Fruit fly (Drosophila melanogaster) Kc167 (cell line): ENCODE results near the gene Sdhaf3.

Experiments
- Myc ChIP-seq: fragments of >200 bp; optimal IDR thresholded peaks from 2 replicates; lab custom pipeline; 2017; ENCODE audit warnings: missing external identifiers
- Sin3A ChIP-seq: fragments of >200 bp; optimal IDR thresholded peaks from 2 replicates; lab custom pipeline; 2018; ENCODE audit warnings: missing external identifiers
- h ChIP-seq: fragments of >200 bp; optimal IDR thresholded peaks from 3 replicates; lab custom pipeline; 2018; ENCODE audit warnings: missing external identifiers
- insv ChIP-seq: fragments of >200 bp; optimal IDR thresholded peaks from 3 replicates; lab custom pipeline; 2018; ENCODE audit warnings: missing external identifiers
- psq ChIP-seq: fragments of >200 bp; optimal IDR thresholded peaks from 2 replicates; lab custom pipeline; 2017; ENCODE audit warnings: missing external identifiers
- ttk ChIP-seq: sonication (Bioruptor generic); optimal IDR thresholded peaks from 2 replicates; lab custom pipeline; 2017; ENCODE audit warnings: missing external identifiers

Gene Sdhaf3

DNA sequence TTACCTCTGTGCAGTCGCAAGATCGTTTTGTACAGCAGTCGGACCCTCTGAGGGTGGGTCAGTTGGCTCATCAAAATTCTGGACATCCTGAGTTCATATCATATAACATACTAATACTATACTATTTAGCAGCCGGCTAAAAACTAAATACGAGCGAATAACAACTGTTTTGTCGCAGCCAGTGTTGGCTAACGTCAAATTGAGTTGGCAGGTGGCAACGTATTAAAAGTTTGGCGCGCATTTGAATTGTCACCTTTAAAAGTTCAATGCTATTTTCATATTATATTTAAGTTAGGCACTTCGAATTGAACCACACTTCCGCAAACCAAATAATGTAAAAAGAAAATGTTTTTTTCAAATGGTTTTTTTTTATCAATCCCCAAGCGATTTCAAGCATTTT, at the start of gene Sdhaf3:
Sdhaf3 (minus strand) TSS at position 177 of the 400 bp plus-strand sequence.
- TF ChIP-seq Sin3A, result no peak
- TF ChIP-seq Myc (lab: Kevin White, UChicago), result no peak
- TF ChIP-seq psq (lab: Kevin White, UChicago), result no peak
- no peak for TF ChIP-seq ttk (lab: Kevin White, UChicago)
- no peak for TF ChIP-seq insv (lab: Kevin White, UChicago)
- TF ChIP-seq h (lab: Kevin White, UChicago), result no peak

DNA sequence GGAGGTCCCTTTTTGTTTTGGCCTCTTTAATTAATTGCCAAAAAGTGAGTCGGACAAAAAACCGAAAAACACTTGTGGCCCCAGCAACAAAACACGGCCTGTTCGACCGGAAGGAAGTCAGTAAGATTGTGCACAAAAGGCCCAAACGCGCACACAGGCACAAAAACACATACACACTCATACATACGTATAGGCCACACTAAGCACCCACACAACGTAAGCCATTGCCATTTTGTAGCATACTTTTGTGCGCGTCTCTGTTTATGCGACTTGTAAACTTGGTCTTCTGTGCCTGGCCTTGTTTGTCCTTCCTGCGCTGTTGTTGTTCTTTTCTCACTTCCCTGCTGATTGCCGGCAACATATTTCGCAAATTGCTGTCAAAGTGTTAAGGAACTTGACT, 48.2 kb upstream of the Sdhaf3 start:
- TF ChIP-seq h (lab: Kevin White, UChicago) (no peak), insv (lab: Kevin White, UChicago) (no peak), psq (lab: Kevin White, UChicago) (no peak), Myc (lab: Kevin White, UChicago) (no peak), ttk (lab: Kevin White, UChicago) (no peak), Sin3A (no peak)

DNA sequence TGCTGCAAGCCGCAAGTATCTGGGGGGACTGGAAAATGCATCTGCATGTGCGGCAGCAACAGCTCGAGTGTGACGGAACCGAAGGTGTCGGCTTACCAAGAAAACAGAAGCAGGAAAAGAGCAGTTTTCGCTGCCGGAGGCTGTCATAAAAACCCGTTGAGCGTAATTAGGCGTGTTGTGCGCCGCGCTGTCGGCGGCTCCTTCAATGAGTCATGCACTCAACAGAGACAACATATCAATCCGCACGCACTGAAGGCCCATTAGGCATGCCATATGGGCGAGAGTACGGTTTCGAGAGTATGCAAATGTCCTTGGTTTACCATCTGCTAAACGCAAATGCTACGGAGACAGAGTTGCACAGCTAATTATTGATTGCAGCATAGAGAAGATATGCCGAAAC, 46.2 kb upstream of the Sdhaf3 start:
- TF ChIP-seq h (lab: Kevin White, UChicago) (no peak), ttk (lab: Kevin White, UChicago) (no peak), insv (lab: Kevin White, UChicago) (no peak), Myc (lab: Kevin White, UChicago) (no peak), Sin3A (no peak), psq (lab: Kevin White, UChicago) (no peak)

DNA sequence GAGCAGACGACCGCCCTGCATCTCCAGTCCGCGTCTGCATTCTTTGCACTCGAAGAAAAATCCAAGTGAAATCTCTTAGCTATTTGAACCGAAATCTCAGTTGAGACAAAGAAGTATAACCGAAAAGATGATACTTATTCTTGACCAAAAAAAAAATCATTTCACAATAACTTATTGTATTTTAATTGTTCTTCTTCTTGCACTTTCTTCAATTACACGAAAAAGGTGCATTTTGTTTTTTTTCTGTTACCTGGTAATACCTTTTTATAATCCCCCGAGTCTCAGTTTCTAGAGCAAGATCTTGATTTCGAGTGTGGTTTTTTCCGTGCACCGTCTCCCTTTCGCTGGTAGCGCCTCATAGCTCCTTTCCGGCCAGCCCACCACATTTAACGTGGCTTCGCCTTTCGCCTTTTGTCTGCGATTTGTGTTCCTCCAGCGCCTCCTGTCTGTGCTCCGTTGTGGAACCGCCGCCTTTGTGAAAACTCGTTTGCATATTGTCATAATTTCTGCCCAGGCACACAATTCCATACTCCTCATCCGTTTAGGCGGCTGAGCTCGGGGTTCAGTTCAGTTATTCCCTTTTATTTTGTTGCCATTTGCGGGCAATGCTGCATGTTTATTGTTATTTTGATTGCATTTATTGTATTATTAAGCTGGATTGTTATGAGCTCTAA, 44.6 kb upstream of the Sdhaf3 start:
- TF ChIP-seq Myc (lab: Kevin White, UChicago) (no peak), Sin3A (no peak), insv (lab: Kevin White, UChicago) (no peak), ttk (lab: Kevin White, UChicago) (no peak), psq (lab: Kevin White, UChicago) (no peak), h (lab: Kevin White, UChicago) (no peak)

DNA sequence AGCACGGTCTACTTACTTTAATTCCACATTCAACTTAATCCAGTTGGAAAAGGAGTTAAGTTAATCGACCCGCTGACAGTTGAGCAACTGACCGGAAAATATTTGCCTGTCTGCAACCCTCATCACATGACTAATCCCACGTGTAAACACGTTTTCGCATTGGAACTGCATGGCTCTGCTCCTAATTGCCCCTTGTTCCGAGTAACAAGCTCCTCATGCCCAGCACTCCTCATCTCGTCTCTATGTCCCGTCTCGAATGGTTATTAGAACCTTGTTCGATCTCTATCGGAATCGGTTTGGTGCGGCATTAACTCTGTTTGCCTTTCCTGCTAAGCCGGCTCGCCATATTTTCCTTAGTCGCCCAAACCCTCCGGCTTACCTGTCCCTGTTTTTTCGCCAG, 44.0 kb upstream of the Sdhaf3 start:
- TF ChIP-seq Myc (lab: Kevin White, UChicago) (no peak), insv (lab: Kevin White, UChicago) (no peak), h (lab: Kevin White, UChicago) (no peak), ttk (lab: Kevin White, UChicago) (no peak), psq (lab: Kevin White, UChicago) (no peak), Sin3A (no peak)

DNA sequence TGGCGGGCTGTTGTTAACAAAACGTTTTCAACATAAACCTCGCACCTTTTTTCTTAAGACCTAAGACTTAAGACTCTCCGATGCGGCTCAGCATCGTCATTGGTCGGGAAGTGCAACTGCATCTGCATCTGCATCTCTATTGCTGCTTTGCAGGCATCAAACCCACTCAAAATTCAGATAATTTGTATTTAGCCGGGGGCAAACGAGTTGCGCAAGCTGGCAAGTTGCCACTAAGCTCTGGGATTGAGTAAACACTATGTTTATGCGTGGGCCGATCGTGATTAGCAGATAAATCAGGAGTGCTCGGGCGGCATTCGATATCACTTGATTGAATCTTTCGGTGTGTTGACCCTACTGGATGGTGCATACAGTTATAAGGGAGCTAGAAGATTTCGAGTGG, 43.3 kb upstream of the Sdhaf3 start:
- TF ChIP-seq Sin3A (no peak), psq (lab: Kevin White, UChicago) (no peak), ttk (lab: Kevin White, UChicago) (no peak), h (lab: Kevin White, UChicago) (no peak), Myc (lab: Kevin White, UChicago) (no peak), insv (lab: Kevin White, UChicago) (no peak)

DNA sequence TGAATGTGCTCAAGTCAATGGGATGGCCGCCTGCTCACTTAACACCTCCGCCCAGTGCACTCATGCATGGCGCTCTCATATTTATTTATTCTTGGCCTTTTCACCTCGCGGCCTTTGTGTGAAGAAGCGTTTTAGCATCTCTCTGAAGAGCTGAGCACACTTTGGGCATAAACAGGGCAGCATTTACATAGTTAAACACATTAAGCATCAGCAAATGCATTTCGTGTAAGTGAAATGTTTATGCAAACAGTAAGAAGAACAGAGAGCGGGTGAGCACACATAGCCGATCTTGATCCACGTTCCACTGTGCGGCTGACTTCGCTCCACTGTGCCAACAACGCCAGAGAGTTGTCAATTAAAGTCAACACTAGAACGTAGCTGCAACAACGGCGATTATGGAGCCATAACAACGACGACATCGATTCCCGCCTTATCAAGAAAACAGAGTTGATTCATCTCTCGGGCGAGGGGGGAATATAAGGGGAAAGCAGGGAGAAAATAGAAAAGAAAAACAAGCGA, 42.4 kb upstream of the Sdhaf3 start:
- TF ChIP-seq psq (lab: Kevin White, UChicago) (no peak), Myc (lab: Kevin White, UChicago) (no peak), h (lab: Kevin White, UChicago) (no peak), insv (lab: Kevin White, UChicago) (no peak), Sin3A (no peak), ttk (lab: Kevin White, UChicago) (no peak)

DNA sequence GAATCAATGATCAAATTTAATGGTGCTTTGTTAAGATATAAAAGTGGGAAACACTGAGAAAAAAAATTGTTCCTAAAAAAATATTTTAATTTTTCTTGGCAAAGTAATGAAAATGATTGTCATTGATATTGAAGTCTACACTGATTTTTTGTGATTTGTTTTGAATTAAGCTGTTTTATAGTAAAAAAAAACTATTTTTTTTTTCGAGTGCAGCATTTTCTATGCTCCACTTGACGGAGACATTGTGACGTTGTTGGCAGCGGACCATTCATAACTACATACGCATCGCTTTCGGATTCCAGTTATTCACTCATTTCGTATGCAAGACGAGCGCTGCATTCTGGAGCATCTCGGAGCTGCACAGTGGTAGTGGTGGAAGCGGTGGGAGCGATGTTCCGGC, 41.9 kb upstream of the Sdhaf3 start:
- TF ChIP-seq h (lab: Kevin White, UChicago) (no peak), Myc (lab: Kevin White, UChicago) (no peak), psq (lab: Kevin White, UChicago) (no peak), ttk (lab: Kevin White, UChicago) (no peak), Sin3A (no peak), insv (lab: Kevin White, UChicago) (no peak)

DNA sequence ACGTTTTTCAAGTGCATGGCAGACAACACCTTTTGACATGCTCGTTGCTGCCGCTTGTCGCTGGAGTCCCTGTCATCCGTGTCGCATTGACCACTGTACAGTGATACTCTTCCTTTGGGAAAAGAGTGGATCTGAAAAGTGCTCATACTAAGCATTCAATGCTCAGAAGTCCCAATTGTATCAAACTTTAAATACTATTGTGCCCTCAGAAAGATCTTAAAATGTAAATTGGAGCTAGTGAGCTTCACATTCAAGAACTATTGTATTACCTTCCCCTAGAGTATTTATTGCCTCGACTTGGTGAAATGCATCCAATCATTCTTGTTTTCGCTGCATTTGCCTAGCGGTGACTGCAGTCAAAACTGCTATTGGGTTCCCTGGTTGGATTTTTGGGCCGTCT, 41.1 kb upstream of the Sdhaf3 start:
- TF ChIP-seq Myc (lab: Kevin White, UChicago) (no peak), psq (lab: Kevin White, UChicago) (no peak), ttk (lab: Kevin White, UChicago) (no peak), h (lab: Kevin White, UChicago) (no peak), insv (lab: Kevin White, UChicago) (no peak), Sin3A (no peak)

DNA sequence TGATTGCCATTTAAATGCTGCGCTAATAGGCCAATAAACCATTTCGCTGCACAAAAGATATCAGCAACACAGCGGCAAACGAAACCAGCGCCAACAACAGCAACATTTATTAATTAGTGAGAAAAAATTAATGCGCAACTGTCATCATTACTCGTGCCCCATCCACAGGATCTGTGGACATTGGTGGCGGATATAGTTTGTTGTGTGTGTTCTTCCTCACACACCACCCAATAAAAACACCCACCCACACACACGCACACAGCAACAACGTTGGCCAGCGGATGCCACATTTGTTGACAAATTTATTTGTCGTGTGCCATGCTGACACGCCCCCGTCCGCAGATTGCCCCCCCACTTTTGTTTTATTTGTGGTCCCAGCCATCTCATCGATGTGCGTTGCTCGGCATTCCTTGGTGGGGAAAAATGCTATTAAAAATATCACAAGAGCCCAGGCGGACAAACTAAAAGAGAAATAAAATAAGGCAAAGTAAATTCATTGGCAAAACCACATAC, 36.0 kb upstream of the Sdhaf3 start:
- no peak for TF ChIP-seq Myc (lab: Kevin White, UChicago)
- TF ChIP-seq insv (lab: Kevin White, UChicago), result no peak
- TF ChIP-seq psq (lab: Kevin White, UChicago), result no peak
- TF ChIP-seq Sin3A, result no peak
- TF ChIP-seq h (lab: Kevin White, UChicago), result no peak
- TF ChIP-seq ttk (lab: Kevin White, UChicago), result no peak

DNA sequence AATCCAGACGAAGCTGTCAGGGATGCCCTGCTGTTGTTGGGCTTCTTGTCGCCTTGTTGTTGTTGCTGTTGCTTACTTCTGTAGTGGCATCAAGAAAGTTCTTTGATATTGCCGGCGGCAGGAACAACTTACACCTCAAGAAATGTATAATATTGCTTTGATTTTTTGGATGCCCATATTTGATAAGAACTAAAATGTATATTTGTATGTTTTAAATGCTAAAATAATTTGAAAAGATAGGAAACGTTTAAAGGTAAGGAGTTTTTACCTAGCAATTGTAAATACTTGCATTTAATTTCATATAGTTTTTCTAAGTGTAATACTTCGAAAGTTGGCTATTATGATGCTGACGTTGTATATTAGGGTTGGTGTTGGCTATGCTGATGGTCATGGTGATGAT, 27.9 kb upstream of the Sdhaf3 start:
- TF ChIP-seq h (lab: Kevin White, UChicago), result no peak
- no peak for TF ChIP-seq ttk (lab: Kevin White, UChicago)
- no peak for TF ChIP-seq Myc (lab: Kevin White, UChicago)
- no peak for TF ChIP-seq insv (lab: Kevin White, UChicago)
- TF ChIP-seq Sin3A, result no peak
- no peak for TF ChIP-seq psq (lab: Kevin White, UChicago)

DNA sequence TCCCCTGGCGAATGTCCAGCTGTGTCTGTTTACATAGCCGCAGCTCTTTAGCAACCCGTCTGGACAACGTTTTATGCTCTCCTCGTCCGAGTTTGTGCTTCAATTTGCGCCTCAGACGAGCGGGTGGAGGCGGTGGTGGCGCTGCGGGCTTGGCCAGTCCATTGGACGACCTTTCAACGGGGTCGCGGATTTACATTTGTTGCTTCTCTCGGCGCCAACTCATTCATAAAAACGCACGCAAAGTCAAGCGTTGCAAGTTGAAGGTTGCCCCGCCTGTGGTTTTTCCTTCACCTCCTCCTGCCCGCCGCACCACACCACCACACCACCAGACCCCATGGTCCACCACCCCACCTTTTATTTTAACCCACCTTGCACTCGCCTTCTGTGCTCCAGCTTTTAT, 25.5 kb upstream of the Sdhaf3 start:
- TF ChIP-seq Myc (lab: Kevin White, UChicago) (no peak), psq (lab: Kevin White, UChicago) (no peak), h (lab: Kevin White, UChicago) (no peak), ttk (lab: Kevin White, UChicago) (no peak), insv (lab: Kevin White, UChicago) (no peak), Sin3A (no peak)
